Fruit fly (Drosophila melanogaster) whole organism, larva: ENCODE data around the gene Argp.

Source experiments
- noc ChIP-seq: fragments of 200-800 bp; sonication (Bioruptor generic); optimal IDR thresholded peaks from 3 replicates; lab custom pipeline; 2019; ENCODE audit warnings: missing biosample characterization, mild to moderate bottlenecking, missing genetic modification characterization, moderate library complexity

Gene Argp

dm6 chr3R:13709839-13710238 is at the start of gene Argp:
TSS of gene Argp (minus strand) at chr3R:13709939.
- TF ChIP-seq noc (tag; lab: Kevin White, UChicago) = no peak

dm6 chr3R:13746066-13746673 is 36.4 kb upstream of the Argp start:
- TF ChIP-seq noc (tag; lab: Kevin White, UChicago) = no peak

- TF ChIP-seq noc (tag; lab: Kevin White, UChicago) = no peak
Measured at dm6 chr3R:13735304-13735898, 25.7 kb upstream of the Argp start.

dm6 chr3R:13730005-13730404 is 20.3 kb upstream of the Argp start:
- no peak for TF ChIP-seq noc (tag; lab: Kevin White, UChicago)

- TF ChIP-seq noc (tag; lab: Kevin White, UChicago) = no peak
Measured at dm6 chr3R:13728897-13729296, 19.2 kb upstream of the Argp start.

dm6 chr3R:13726795-13727194 is 17.1 kb upstream of the Argp start:
- no peak for TF ChIP-seq noc (tag; lab: Kevin White, UChicago)

- TF ChIP-seq noc (tag; lab: Kevin White, UChicago) = no peak
Measured at dm6 chr3R:13724029-13724638, 14.4 kb upstream of the Argp start.

- TF ChIP-seq noc (tag; lab: Kevin White, UChicago) = no peak
Measured at dm6 chr3R:13722451-13722850, 12.7 kb upstream of the Argp start.

dm6 chr3R:13721998-13722397 is 12.3 kb upstream of the Argp start:
- no peak for TF ChIP-seq noc (tag; lab: Kevin White, UChicago)

dm6 chr3R:13720798-13721197 is 11.1 kb upstream of the Argp start:
- no peak for TF ChIP-seq noc (tag; lab: Kevin White, UChicago)

dm6 chr3R:13719053-13719452 is 9.3 kb upstream of the Argp start:
- TF ChIP-seq noc (tag; lab: Kevin White, UChicago) = no peak

dm6 chr3R:13718076-13718475 is 8.3 kb upstream of the Argp start, which contains the start of gene Ubc87F:
TSS of gene Ubc87F (minus strand) at chr3R:13718176.
- no peak for TF ChIP-seq noc (tag; lab: Kevin White, UChicago)

- no peak for TF ChIP-seq noc (tag; lab: Kevin White, UChicago)
Measured at dm6 chr3R:13716827-13717226, 7.1 kb upstream of the Argp start.

- TF ChIP-seq noc (tag; lab: Kevin White, UChicago) = no peak
Measured at dm6 chr3R:13715674-13716454, 6.1 kb upstream of the Argp start.

dm6 chr3R:13715012-13715673 is 5.4 kb upstream of the Argp start, which contains the start of gene kmr:
TSS of gene kmr (plus strand) at chr3R:13715207.
- peak; percentile 29 for TF ChIP-seq noc (tag; lab: Kevin White, UChicago)
